Worm (Caenorhabditis elegans): Measurements from ENCODE around the gene Y47D3A.34.

Gene Y47D3A.34

DNA sequence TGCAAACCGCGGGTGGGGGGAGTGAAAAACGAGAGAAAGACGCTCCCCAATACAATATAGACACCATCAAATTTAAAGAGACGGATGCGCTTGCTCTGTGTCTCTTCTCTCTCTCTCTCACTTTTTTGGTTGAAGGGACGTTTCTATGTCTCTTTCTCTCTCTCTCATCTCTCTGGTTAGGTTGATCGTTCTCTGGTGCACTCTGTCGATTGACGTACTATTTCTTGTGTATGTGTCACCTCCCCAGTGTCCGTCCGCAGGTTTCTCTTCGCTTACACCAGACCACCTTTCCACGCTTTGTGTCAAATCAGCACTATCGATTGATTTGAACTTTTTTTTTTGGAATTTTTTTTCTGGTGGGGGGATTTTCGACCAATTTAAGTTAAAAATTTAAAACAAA lies 8.8 kb upstream of the Y47D3A.34 start (continued):
- no peak for TF ChIP-seq ceh-90 (tag; optimal IDR thresholded peaks at IDR 0.05)
- no peak for TF ChIP-seq ets-5 (GFP tag; IDR thresholded peaks at IDR 0.05)
- TF ChIP-seq isw-1 (GFP tag; IDR thresholded peaks at IDR 0.05): no peak
- peak; percentile 65 to 74 for TF ChIP-seq efl-1 (optimal IDR thresholded peaks at IDR 0.05)
- peak; percentile 44 to 93 for TF ChIP-seq efl-1 (GFP tag; optimal IDR thresholded peaks at IDR 0.05 in 1 of 2)
- TF ChIP-seq mep-1 (tag; optimal IDR thresholded peaks at IDR 0.05): peak; percentile 76
- TF ChIP-seq hpl-2 (GFP tag; optimal IDR thresholded peaks at IDR 0.05): peak; percentile 12
- TF ChIP-seq egl-13 (tag; optimal IDR thresholded peaks at IDR 0.05): no peak
- TF ChIP-seq lin-13 (GFP tag; optimal IDR thresholded peaks at IDR 0.05): peak; percentile 23
- TF ChIP-seq ceh-82 (tag; optimal IDR thresholded peaks at IDR 0.05): peak in 2 of 3 experiments; percentile 1 to 39
- TF ChIP-seq nhr-20 (tag; optimal IDR thresholded peaks at IDR 0.05): peak; percentile 84
- peak; percentile 60 to 84 for TF ChIP-seq lsy-2 (tag; optimal IDR thresholded peaks at IDR 0.05)
- TF ChIP-seq lin-14 (GFP tag; optimal IDR thresholded peaks at IDR 0.05): peak; percentile 91
- TF ChIP-seq nhr-237 (tag; optimal IDR thresholded peaks at IDR 0.05): peak; percentile 15
- TF ChIP-seq ceh-8 (GFP tag; optimal IDR thresholded peaks at IDR 0.05): no peak
- TF ChIP-seq aly-2 (tag; optimal IDR thresholded peaks at IDR 0.05): no peak
- no peak for TF ChIP-seq sptf-1 (tag; optimal IDR thresholded peaks at IDR 0.05)
- TF ChIP-seq nhr-71 (tag; optimal IDR thresholded peaks at IDR 0.05): peak; percentile 86
- TF ChIP-seq pqm-1 (tag; optimal IDR thresholded peaks at IDR 0.05): no peak
- no peak for TF ChIP-seq sox-4 (tag; optimal IDR thresholded peaks at IDR 0.05)
- TF ChIP-seq unc-62 (GFP tag; optimal IDR thresholded peaks at IDR 0.05): no peak
- TF ChIP-seq hlh-4 (tag; optimal IDR thresholded peaks at IDR 0.05): no peak
- TF ChIP-seq skn-1 (tag; optimal IDR thresholded peaks at IDR 0.05): peak; percentile 68
- no peak for TF ChIP-seq efl-3 (GFP tag; optimal IDR thresholded peaks at IDR 0.05)
- TF ChIP-seq dpl-1 (GFP tag; optimal IDR thresholded peaks at IDR 0.05): peak; percentile 11 to 51 (median 50)
- no peak for TF ChIP-seq egl-27 (tag; optimal IDR thresholded peaks at IDR 0.05)
- TF ChIP-seq hlh-17 (GFP tag; optimal IDR thresholded peaks at IDR 0.05; ENCODE audit: borderline replicate concordance): no peak
- TF ChIP-seq rnt-1 (tag; optimal IDR thresholded peaks at IDR 0.05): no peak
- no peak for TF ChIP-seq zip-4 (GFP tag; optimal IDR thresholded peaks at IDR 0.05)
- no peak for TF ChIP-seq C34B4.2 (tag; optimal IDR thresholded peaks at IDR 0.05)
- TF ChIP-seq grh-1 (GFP tag; IDR thresholded peaks at IDR 0.05): no peak
- no peak for TF ChIP-seq lin-15B (tag; optimal IDR thresholded peaks at IDR 0.05)
- TF ChIP-seq unc-98 (GFP tag; IDR thresholded peaks at IDR 0.05): no peak
- TF ChIP-seq mab-9 (GFP tag; IDR thresholded peaks at IDR 0.05): no peak
- peak in 1 of 2 experiments; percentile 4 for TF ChIP-seq ztf-11 (tag; optimal IDR thresholded peaks at IDR 0.05)
- no peak for TF ChIP-seq fkh-10 (GFP tag; optimal IDR thresholded peaks at IDR 0.05)
- peak; percentile 25 for TF ChIP-seq elt-2 (tag; optimal IDR thresholded peaks at IDR 0.05)
- TF ChIP-seq Y116A8C.19 (tag; optimal IDR thresholded peaks at IDR 0.05; ENCODE audit: borderline replicate concordance): no peak
- TF ChIP-seq aha-1 (tag; optimal IDR thresholded peaks at IDR 0.05): no peak

DNA sequence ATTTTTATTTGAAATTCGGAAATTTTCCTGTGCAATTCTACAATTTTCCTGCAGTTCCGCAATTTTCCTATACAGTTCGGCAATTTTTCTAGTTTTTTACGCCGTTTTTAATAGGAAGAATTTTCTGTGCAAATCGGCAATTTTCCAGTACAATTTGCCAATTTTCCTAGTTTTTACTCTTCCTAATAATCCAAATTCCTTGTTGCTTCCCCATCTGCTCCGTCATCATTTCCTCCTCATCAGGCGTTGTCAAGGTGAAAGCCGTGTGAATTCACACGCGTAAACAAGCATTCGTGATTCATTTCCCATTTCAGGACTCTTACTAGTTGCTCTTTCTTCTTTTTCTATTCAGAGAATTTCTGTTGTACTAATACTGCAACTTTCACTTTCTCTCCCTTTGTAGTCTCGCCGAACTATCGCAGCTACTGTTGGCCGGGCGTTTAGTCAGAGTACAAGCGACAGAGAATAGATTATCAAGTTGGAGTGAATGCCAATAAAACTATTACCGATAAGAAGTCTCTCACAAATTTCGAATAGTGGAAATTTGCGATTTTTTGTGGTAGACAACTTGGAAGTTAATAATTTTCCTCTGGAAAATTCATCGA lies 7.0 kb upstream of the Y47D3A.34 start:
- TF ChIP-seq unc-86 (tag; optimal IDR thresholded peaks at IDR 0.05) (no peak), ama-1 (optimal IDR thresholded peaks at IDR 0.05) (no peak), hlh-4 (tag; optimal IDR thresholded peaks at IDR 0.05) (no peak), jun-1 (tag; optimal IDR thresholded peaks at IDR 0.05) (no peak), ceh-88 (GFP tag; IDR thresholded peaks at IDR 0.05) (no peak), aly-2 (tag; optimal IDR thresholded peaks at IDR 0.05) (no peak), zip-4 (GFP tag; optimal IDR thresholded peaks at IDR 0.05) (no peak), mab-9 (GFP tag; IDR thresholded peaks at IDR 0.05) (no peak), blmp-1 (tag; optimal IDR thresholded peaks at IDR 0.05) (peak; percentile 91), lin-39 (tag; optimal IDR thresholded peaks at IDR 0.05) (no peak), nhr-19 (GFP tag; conservative IDR thresholded peaks at IDR 0.05) (no peak), C16A3.4 (tag; optimal IDR thresholded peaks at IDR 0.05) (no peak), nhr-85 (tag) (peak; percentile 60), nhr-28 (tag; optimal IDR thresholded peaks at IDR 0.05) (no peak), F16B12.6 (tag; optimal IDR thresholded peaks at IDR 0.05) (no peak), unc-62 (GFP tag; optimal IDR thresholded peaks at IDR 0.05) (no peak), snpc-4 (tag; optimal IDR thresholded peaks at IDR 0.05) (no peak)
